Fruit fly (Drosophila melanogaster): ENCODE results near the gene GluRS-m.

Gene GluRS-m

DNA sequence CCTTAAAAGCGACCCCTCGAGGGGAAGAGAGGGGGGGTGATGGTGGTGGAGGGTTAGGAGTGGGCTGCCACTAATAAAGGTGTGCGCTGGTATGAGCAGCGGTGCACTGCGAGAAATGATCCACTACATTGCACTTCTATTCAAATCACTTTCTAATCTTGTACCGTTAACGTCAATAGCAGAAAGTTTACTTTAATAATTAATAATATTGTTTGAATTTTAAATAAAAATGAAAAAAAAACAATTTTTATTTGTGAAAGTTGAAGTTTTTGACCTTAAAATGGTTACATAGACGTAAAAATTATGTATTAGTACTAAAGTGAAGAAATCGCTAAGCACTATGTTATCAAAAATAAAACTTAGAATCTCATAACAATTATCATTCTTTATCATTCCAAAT lies 24.1 kb downstream of the GluRS-m start (continued):
- TF ChIP-seq run (tag; optimal IDR thresholded peaks at IDR 0.05) (no peak), psq (GFP tag; optimal IDR thresholded peaks at IDR 0.05) (no peak), insv (GFP tag; optimal IDR thresholded peaks at IDR 0.05) (no peak), CG7357 (GFP tag; IDR thresholded peaks at IDR 0.05) (no peak), prd (optimal IDR thresholded peaks at IDR 0.05) (no peak), prd (GFP tag; IDR thresholded peaks at IDR 0.05) (no peak), row (GFP tag; IDR thresholded peaks at IDR 0.05) (0 out of 3 replicates have a peak, but pooled peaks have one; percentile 12), ase (GFP tag; IDR thresholded peaks at IDR 0.05) (no peak), CG18262 (tag; optimal IDR thresholded peaks at IDR 0.05) (peak; percentile 24), ab (GFP tag; optimal IDR thresholded peaks at IDR 0.05) (no peak), Oli (tag; optimal IDR thresholded peaks at IDR 0.05) (peak; percentile 3), PHDP (tag; optimal IDR thresholded peaks at IDR 0.05) (no peak), CG10959 (GFP tag; IDR thresholded peaks at IDR 0.05) (no peak), gsb (GFP tag; IDR thresholded peaks at IDR 0.05) (no peak), hkb (optimal IDR thresholded peaks at IDR 0.05) (no peak), hkb (GFP tag; IDR thresholded peaks at IDR 0.05) (0 out of 2 replicates have a peak, but pooled peaks have one; percentile 13), slbo (GFP tag; IDR thresholded peaks at IDR 0.05) (no peak), Dad (GFP tag; optimal IDR thresholded peaks at IDR 0.05) (no peak), Hmx (GFP tag; optimal IDR thresholded peaks at IDR 0.05) (no peak), slou (GFP tag; optimal IDR thresholded peaks at IDR 0.05) (no peak), Sox102F (GFP tag; optimal IDR thresholded peaks at IDR 0.05) (peak; percentile 23), CG9437 (GFP tag; optimal IDR thresholded peaks at IDR 0.05) (peak; percentile 33), CG18011 (GFP tag; optimal IDR thresholded peaks at IDR 0.05) (no peak), lola (GFP tag; optimal IDR thresholded peaks at IDR 0.05) (no peak), Ravus (GFP tag; IDR thresholded peaks at IDR 0.05) (no peak), wdn (GFP tag; IDR thresholded peaks at IDR 0.05) (no peak), ind (GFP tag; optimal IDR thresholded peaks at IDR 0.05) (no peak), Dip3 (GFP tag; optimal IDR thresholded peaks at IDR 0.05) (no peak), CG13424 (tag; optimal IDR thresholded peaks at IDR 0.05) (no peak), CG3407 (GFP tag; optimal IDR thresholded peaks at IDR 0.05) (no peak), D19B (GFP tag; optimal IDR thresholded peaks at IDR 0.05) (no peak), Sox100B (GFP tag; optimal IDR thresholded peaks at IDR 0.05) (peak; percentile 29), jing (GFP tag; optimal IDR thresholded peaks at IDR 0.05) (no peak), HLH3B (GFP tag; IDR thresholded peaks at IDR 0.05) (no peak), vfl (GFP tag; optimal IDR thresholded peaks at IDR 0.05) (no peak), schlank (tag; optimal IDR thresholded peaks at IDR 0.05) (no peak), CG14710 (tag; optimal IDR thresholded peaks at IDR 0.05) (peak; percentile 8), CG2678 (tag; optimal IDR thresholded peaks at IDR 0.05) (peak; percentile 62), maf-S (GFP tag; optimal IDR thresholded peaks at IDR 0.05) (no peak), CG14441 (GFP tag; IDR thresholded peaks at IDR 0.05) (peak; percentile 27; the same call in 1 of the 2 replicates), CG10979 (tag; optimal IDR thresholded peaks at IDR 0.05) (peak; percentile 37), CG13123 (GFP tag; optimal IDR thresholded peaks at IDR 0.05) (no peak), Dref (GFP tag; IDR thresholded peaks at IDR 0.05) (no peak), croc (GFP tag; conservative IDR thresholded peaks at IDR 0.05) (no peak), crol (GFP tag; IDR thresholded peaks at IDR 0.05) (no peak; the same call in 1 of the 2 replicates), CG9797 (GFP tag; optimal IDR thresholded peaks at IDR 0.05) (no peak), CG14050 (GFP tag; IDR thresholded peaks at IDR 0.05) (no peak), CG15073 (GFP tag; optimal IDR thresholded peaks at IDR 0.05) (no peak), CG9609 (GFP tag; optimal IDR thresholded peaks at IDR 0.05) (no peak), Poxn (GFP tag; IDR thresholded peaks at IDR 0.05) (no peak), CG12659 (GFP tag; optimal IDR thresholded peaks at IDR 0.05) (peak; percentile 9), Sry-δ (GFP tag; optimal IDR thresholded peaks at IDR 0.05) (no peak), pb (GFP tag; optimal IDR thresholded peaks at IDR 0.05) (no peak)

All from whole organism, embryonic.